Worm (Caenorhabditis elegans) whole organism, L2 larva: ENCODE results near the gene srh-123.
"Not testable (repeated sequence)": the region's sequence is repeated elsewhere in the genome, so short reads cannot be mapped to it uniquely, and the experiment has no call there.

ENCODE experiments used
- C34F6.9 ChIP-seq: fragments of 150-350 bp; optimal IDR thresholded peaks from 2 replicates; lab custom pipeline; 2014; ENCODE audit warnings: missing biosample characterization, missing genetic modification characterization
- F13H6.1 ChIP-seq: sonication (generic microtip); optimal IDR thresholded peaks from 2 replicates; lab custom pipeline; 2016; ENCODE audit warnings: missing genetic modification characterization, missing compliant biosample characterization
- R02D3.7 ChIP-seq: fragments of 150-350 bp; optimal IDR thresholded peaks from 2 replicates; lab custom pipeline; 2014; ENCODE audit warnings: missing biosample characterization, missing genetic modification characterization
- Y55F3AM.14 ChIP-seq: fragments of 200-800 bp; sonication (Bioruptor generic); optimal IDR thresholded peaks from 2 replicates; lab custom pipeline; 2018; ENCODE audit warnings: mild to moderate bottlenecking, missing genetic modification characterization, missing compliant biosample characterization
- alr-1 ChIP-seq: fragments of 150-350 bp; optimal IDR thresholded peaks from 2 replicates; lab custom pipeline; 2014; ENCODE audit warnings: missing biosample characterization, missing genetic modification characterization
- aly-2 ChIP-seq: fragments of 150-350 bp; optimal IDR thresholded peaks from 2 replicates; lab custom pipeline; 2014; ENCODE audit warnings: missing biosample characterization, missing genetic modification characterization
- ama-1 ChIP-seq: fragments of 150-350 bp; optimal IDR thresholded peaks from 2 replicates; lab custom pipeline; 2018; ENCODE audit warnings: inconsistent platforms
- blmp-1 ChIP-seq: sonication (generic microtip); optimal IDR thresholded peaks from 2 replicates; lab custom pipeline; 2017; ENCODE audit warnings: missing genetic modification characterization, mild to moderate bottlenecking, missing compliant biosample characterization, antibody characterized with exemption, moderate library complexity; ENCODE audit not compliant: insufficient read depth
- ceh-16 ChIP-seq: fragments of 150-350 bp; optimal IDR thresholded peaks from 2 replicates; lab custom pipeline; 2014; ENCODE audit warnings: missing biosample characterization, missing genetic modification characterization
- ceh-82 ChIP-seq: fragments of 150-350 bp; optimal IDR thresholded peaks from 2 replicates; lab custom pipeline; 2014; ENCODE audit warnings: missing biosample characterization, missing genetic modification characterization
- crh-2 ChIP-seq: sonication (generic microtip); optimal IDR thresholded peaks from 2 replicates; lab custom pipeline; 2017; ENCODE audit warnings: missing biosample characterization, missing genetic modification characterization
- dmd-4 ChIP-seq: sonication (generic microtip); optimal IDR thresholded peaks from 2 replicates; lab custom pipeline; 2017; ENCODE audit warnings: missing biosample characterization, missing genetic modification characterization
- egl-27 ChIP-seq: sonication (generic microtip); optimal IDR thresholded peaks from 3 replicates; lab custom pipeline; 2017; ENCODE audit warnings: missing biosample characterization, missing genetic modification reagents, missing genetic modification characterization
- elt-1 ChIP-seq: fragments of 150-350 bp; optimal IDR thresholded peaks from 2 replicates; lab custom pipeline; 2014; ENCODE audit warnings: missing biosample characterization, missing genetic modification characterization
- fos-1 ChIP-seq: fragments of 150-350 bp; optimal IDR thresholded peaks from 2 replicates; lab custom pipeline; 2014; ENCODE audit warnings: missing biosample characterization, missing genetic modification characterization
- lin-11 ChIP-seq: fragments of 150-350 bp; sonication (generic microtip); optimal IDR thresholded peaks from 2 replicates; lab custom pipeline; 2014; ENCODE audit warnings: missing biosample characterization, missing genetic modification characterization, inconsistent platforms, mixed read lengths
- lsy-2 ChIP-seq, 2 experiments: fragments of 150-350 bp in 1 of 2; sonication (generic microtip) in 1 of 2; optimal IDR thresholded peaks; 2 replicates each; lab custom pipeline; 2014 to 2017; ENCODE audit warnings: missing biosample characterization in 2 of 2, missing genetic modification characterization in 2 of 2
- mab-5 ChIP-seq: fragments of 150-350 bp; optimal IDR thresholded peaks from 2 replicates; lab custom pipeline; 2014; ENCODE audit warnings: missing biosample characterization, missing genetic modification characterization
- mdl-1 ChIP-seq, 2 experiments: fragments of 150-350 bp in 1 of 2; sonication (generic microtip) in 1 of 2; optimal IDR thresholded peaks; 2 replicates each; lab custom pipeline; 2017; ENCODE audit warnings: missing biosample characterization in 2 of 2, missing genetic modification characterization in 2 of 2
- nhr-10 ChIP-seq: sonication (generic microtip); optimal IDR thresholded peaks from 2 replicates; lab custom pipeline; 2017; ENCODE audit warnings: missing biosample characterization, missing genetic modification characterization
- nhr-11 ChIP-seq: fragments of 150-350 bp; optimal IDR thresholded peaks from 2 replicates; lab custom pipeline; 2014; ENCODE audit warnings: missing biosample characterization, missing genetic modification characterization
- nhr-12 ChIP-seq: fragments of 150-350 bp; optimal IDR thresholded peaks from 2 replicates; lab custom pipeline; 2014; ENCODE audit warnings: missing biosample characterization, missing genetic modification characterization
- nhr-21 ChIP-seq: fragments of 150-350 bp; optimal IDR thresholded peaks from 2 replicates; lab custom pipeline; 2014; ENCODE audit warnings: missing biosample characterization, missing genetic modification characterization
- nhr-23 ChIP-seq: fragments of 150-350 bp; optimal IDR thresholded peaks from 2 replicates; lab custom pipeline; 2014; ENCODE audit warnings: missing biosample characterization, missing genetic modification reagents, missing genetic modification characterization
- nhr-237 ChIP-seq: fragments of 150-350 bp; optimal IDR thresholded peaks from 2 replicates; lab custom pipeline; 2014; ENCODE audit warnings: missing biosample characterization, missing genetic modification characterization
- nhr-25 ChIP-seq: fragments of 150-350 bp; sonication (generic microtip); optimal IDR thresholded peaks from 3 replicates; lab custom pipeline; 2014; ENCODE audit warnings: missing biosample characterization, missing genetic modification characterization
- nhr-6 ChIP-seq: fragments of 150-350 bp; optimal IDR thresholded peaks from 2 replicates; lab custom pipeline; 2014; ENCODE audit warnings: missing biosample characterization, missing genetic modification characterization
- peb-1 ChIP-seq: fragments of 150-350 bp; optimal IDR thresholded peaks from 2 replicates; lab custom pipeline; 2014; ENCODE audit warnings: missing biosample characterization, missing genetic modification characterization
- sem-4 ChIP-seq: fragments of 150-350 bp; optimal IDR thresholded peaks from 2 replicates; lab custom pipeline; 2014; ENCODE audit warnings: missing biosample characterization, missing genetic modification reagents, missing genetic modification characterization
- sma-3 ChIP-seq: sonication (generic microtip); optimal IDR thresholded peaks from 2 replicates; lab custom pipeline; 2016; ENCODE audit warnings: missing genetic modification reagents, missing genetic modification characterization, missing compliant biosample characterization
- snpc-4 ChIP-seq: fragments of 150-350 bp; optimal IDR thresholded peaks from 2 replicates; lab custom pipeline; 2014; ENCODE audit warnings: missing biosample characterization, missing genetic modification characterization
- unc-55 ChIP-seq: fragments of 150-350 bp; sonication (generic microtip); optimal IDR thresholded peaks from 3 replicates; lab custom pipeline; 2014; ENCODE audit warnings: missing biosample characterization, missing genetic modification reagents, missing genetic modification characterization
- ztf-11 ChIP-seq: sonication (generic microtip); optimal IDR thresholded peaks from 2 replicates; lab custom pipeline; 2017; ENCODE audit warnings: missing biosample characterization, missing genetic modification characterization
- ztf-4 ChIP-seq: fragments of 150-350 bp; optimal IDR thresholded peaks from 2 replicates; lab custom pipeline; 2014; ENCODE audit warnings: missing biosample characterization, missing genetic modification characterization

Gene srh-123

DNA sequence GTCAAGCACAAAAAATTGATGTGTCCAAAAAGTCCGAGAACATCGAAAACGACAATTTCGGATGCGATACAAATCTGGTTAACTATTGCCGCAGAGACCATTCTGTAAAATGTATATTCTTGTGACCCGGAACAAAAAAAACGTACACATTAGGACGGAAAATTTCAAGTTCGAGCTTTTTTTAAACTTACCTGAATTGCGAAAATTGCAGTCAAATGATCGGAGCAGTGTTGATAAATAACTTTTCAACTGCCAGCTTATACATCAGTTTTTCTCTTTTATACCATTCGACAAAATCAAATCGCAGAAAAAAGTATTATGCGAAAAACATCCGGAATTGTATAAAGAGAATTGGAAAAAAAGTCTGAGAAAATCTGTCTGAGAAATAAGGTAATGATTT, 35.5 kb upstream of the srh-123 start, which contains the start of gene srsx-2:
TSS of gene srsx-2 (minus strand) at position 101 of the 400 bp plus-strand sequence.
- TF ChIP-seq nhr-11 (no peak), mab-5 (no peak), snpc-4 (tag; lab: Kevin White, UChicago) (no peak), lin-11 (tag; lab: Kevin White, UChicago) (no peak), nhr-10 (tag; lab: Kevin White, UChicago) (no peak), nhr-23 (tag; lab: Kevin White, UChicago) (no peak)

DNA sequence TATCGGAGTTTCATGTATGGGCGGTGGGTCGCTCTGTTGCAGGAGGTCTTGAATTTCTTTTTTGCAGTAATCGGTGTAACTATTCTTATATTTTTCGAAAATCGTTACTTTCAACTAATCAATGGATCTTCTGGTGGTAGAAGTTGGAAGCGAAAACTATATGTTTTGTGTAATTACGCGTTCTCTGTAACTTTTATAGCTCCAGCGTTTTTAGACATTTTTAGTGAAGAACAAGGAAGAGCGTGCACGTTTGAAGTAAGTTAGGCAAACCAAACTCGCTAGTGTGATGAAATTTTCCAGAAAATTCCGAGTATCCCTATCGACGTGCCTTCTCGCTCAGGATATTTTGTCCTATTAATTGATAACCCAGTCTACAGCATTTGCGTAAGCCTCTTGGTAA, 34.4 kb upstream of the srh-123 start, which contains the start of gene srh-154:
TSS of gene srh-154 (plus strand) at position 301 of the 400 bp plus-strand sequence.
- TF ChIP-seq peb-1 = no peak
- TF ChIP-seq lin-11 (tag; lab: Kevin White, UChicago) = no peak
- no peak for TF ChIP-seq dmd-4 (tag; lab: Kevin White, UChicago)

DNA sequence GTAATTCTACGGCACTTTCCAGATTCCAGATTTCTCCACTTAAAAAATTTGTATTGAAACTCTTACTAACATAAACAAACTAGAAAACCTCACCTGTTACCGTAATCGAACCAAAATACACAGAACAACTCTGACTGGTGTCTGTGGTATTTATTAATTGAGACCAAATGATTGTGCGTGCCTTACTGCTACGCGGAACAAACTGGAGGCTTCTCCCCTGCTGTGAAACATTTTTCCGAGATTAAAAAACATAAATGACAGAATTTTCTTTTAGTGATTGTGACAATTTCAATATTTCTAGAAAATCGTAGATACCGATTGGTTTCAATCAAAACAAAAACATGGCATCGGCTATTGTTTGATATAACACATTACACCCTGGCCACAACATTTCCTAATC, 24.0 kb upstream of the srh-123 start:
- no peak for TF ChIP-seq mdl-1 (tag; optimal IDR thresholded peaks at IDR 0.05; lab: Kevin White, UChicago)

- not testable (repeated sequence) for TF ChIP-seq nhr-21 (tag; lab: Kevin White, UChicago); unc-55 (GFP tag; lab: Kevin White, UChicago); nhr-237 (tag; lab: Kevin White, UChicago)
These were observed 17.6 kb upstream of the srh-123 start, which contains the start of gene srh-203 for ce11 chrV:17456197-17456596. Gene srh-203, minus strand, starts transcription at chrV:17456297.

- no peak for TF ChIP-seq blmp-1
- no peak for TF ChIP-seq sma-3
- no peak for TF ChIP-seq nhr-12
- no peak for TF ChIP-seq sem-4
- TF ChIP-seq egl-27 (tag; lab: Kevin White, UChicago) = no peak
- TF ChIP-seq aly-2 (tag; lab: Kevin White, UChicago) = no peak
- TF ChIP-seq crh-2 = no peak
- no peak for TF ChIP-seq ztf-4 (tag; lab: Kevin White, UChicago)
These were observed 15.7 kb upstream of the srh-123 start, which contains the start of gene str-200 for ce11 chrV:17458069-17458468. Gene str-200, minus strand, starts transcription at chrV:17458169.

DNA sequence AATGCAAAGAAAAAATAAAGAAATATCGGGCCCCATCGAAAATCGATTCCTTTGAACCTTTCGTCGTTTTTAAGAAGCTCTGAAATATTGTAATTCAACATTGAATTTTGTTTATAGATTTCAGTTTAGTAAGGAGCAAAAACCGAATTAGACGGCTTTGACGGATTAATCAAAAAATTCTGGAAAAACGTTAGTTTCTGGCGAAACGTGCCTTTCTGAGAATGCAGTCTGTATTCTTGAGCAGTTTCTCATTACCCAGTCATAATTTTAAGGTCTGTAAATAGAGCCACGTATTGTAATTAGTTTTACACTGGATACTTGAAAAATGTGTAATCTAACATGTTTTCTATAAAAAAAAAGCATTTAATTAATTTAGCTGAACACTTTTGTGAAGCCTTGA, 13.7 kb upstream of the srh-123 start, which contains the start of gene srz-48:
TSS of gene srz-48 (minus strand) at position 101 of the 400 bp plus-strand sequence.
- no peak for TF ChIP-seq aly-2 (tag; lab: Kevin White, UChicago)
- TF ChIP-seq C34F6.9 (tag; lab: Kevin White, UChicago) = no peak
- no peak for TF ChIP-seq ama-1 (lab: Kevin White, UChicago)
- TF ChIP-seq nhr-12 = no peak
- TF ChIP-seq nhr-10 (tag; lab: Kevin White, UChicago) = no peak

DNA sequence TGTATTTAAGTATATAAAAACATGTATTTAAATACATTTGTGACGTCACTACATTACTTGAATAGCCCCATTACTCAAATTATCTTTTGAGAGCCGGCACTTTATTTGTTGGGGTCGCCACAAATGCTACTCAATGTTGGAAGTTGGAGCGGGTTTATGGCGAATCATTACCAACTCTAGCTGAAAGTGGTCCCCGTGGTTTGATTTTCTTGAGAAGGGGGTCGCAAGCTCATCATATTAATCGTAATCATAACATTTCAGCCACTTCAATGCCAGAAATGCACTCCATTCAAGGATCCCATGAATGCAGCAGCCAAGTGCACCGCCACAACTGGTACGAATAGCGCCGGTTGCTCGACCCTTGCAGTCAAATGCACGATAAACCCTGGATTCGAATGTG, 9.5 kb upstream of the srh-123 start, which contains the start of gene F20E11.7:
TSS of gene F20E11.7 (plus strand) at position 301 of the 400 bp plus-strand sequence.
- not testable (repeated sequence) for TF ChIP-seq ztf-11, blmp-1, sem-4

DNA sequence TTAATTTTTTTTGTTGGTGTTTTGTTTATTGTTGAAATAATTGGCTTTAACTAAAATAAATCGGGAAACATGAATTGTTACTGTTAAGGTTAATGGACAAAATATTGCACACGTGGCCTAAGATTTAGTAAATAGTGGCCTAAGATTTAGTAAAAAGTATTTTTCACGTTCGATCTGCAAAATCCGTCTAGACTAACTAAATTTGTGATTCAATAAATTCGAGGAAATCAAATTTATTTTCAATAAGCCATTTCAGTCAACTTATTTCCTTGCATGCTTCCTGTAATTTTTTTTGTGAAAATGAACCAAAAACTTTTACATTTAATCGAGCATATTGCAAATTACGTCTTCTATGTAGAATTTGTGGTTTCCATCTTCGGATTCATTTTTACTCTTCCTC, 7.0 kb upstream of the srh-123 start, which contains the start of gene srw-72:
TSS of gene srw-72 (plus strand) at position 301 of the 400 bp plus-strand sequence.
- no peak for TF ChIP-seq nhr-6
- TF ChIP-seq peb-1 = no peak

DNA sequence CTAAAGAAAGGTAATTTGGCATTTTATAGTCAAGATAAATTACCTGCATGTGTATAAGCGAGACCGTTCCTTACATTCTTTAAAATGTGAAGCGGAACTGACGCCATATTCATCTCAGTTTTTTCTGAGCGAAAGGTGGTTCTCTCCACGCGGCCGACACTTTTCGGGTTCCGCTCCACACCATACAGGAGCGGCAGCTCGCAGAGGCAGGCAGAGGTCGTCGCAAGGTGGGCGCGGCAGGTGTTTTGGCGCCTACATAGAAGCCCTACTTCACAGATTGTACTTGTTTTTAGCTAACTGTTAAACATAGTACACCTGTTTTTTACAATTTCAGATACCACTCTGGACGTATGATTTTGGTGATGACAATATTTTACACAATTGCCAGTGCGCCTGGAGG, 5.9 kb upstream of the srh-123 start:
- TF ChIP-seq nhr-21 (tag; lab: Kevin White, UChicago) (no peak), lsy-2 (tag; optimal IDR thresholded peaks at IDR 0.05; lab: Kevin White, UChicago) (no peak), Y55F3AM.14 (GFP tag; lab: Kevin White, UChicago) (no peak), nhr-25 (no peak), dmd-4 (tag; lab: Kevin White, UChicago) (no peak), blmp-1 (no peak), ceh-82 (tag; lab: Kevin White, UChicago) (no peak), fos-1 (no peak), mab-5 (no peak), elt-1 (tag; lab: Kevin White, UChicago) (no peak), peb-1 (no peak), R02D3.7 (no peak), mdl-1 (tag; optimal IDR thresholded peaks at IDR 0.05; lab: Kevin White, UChicago) (no peak), nhr-10 (tag; lab: Kevin White, UChicago) (no peak), F13H6.1 (tag; lab: Kevin White, UChicago) (no peak), ama-1 (lab: Kevin White, UChicago) (no peak), ceh-16 (tag; lab: Kevin White, UChicago) (no peak), alr-1 (no peak)
